Fruit fly (Drosophila melanogaster): ENCODE data around the gene Tmf.

Tmf gene

DNA sequence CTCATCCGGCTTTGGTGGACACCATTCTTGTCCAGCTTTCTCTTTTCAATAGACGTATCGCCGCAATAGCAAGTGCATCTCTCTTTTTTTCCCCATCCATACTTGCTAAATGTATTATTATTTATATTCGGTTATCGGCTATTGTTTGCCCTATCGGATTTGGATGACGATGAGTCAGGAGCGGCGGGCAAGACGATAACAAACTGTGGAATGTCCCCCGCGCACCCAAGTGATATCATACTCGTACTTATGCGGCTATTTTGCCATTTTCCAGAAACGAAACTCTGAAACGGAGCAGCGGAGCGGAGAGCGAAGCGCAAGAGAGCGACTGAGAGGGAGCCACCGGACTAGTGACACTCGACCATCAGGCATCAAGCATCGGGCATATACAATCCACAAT, 38.7 kb upstream of the Tmf start:
- TF ChIP-seq EcR (GFP tag; optimal IDR thresholded peaks at IDR 0.05): no peak
- TF ChIP-seq pan (optimal IDR thresholded peaks at IDR 0.05): no peak
- TF ChIP-seq usp (GFP tag; optimal IDR thresholded peaks at IDR 0.05): no peak
- no peak for TF ChIP-seq CG8478 (optimal IDR thresholded peaks at IDR 0.05)
- TF ChIP-seq psq (optimal IDR thresholded peaks at IDR 0.05): no peak
- TF ChIP-seq Dll (optimal IDR thresholded peaks at IDR 0.05): no peak

DNA sequence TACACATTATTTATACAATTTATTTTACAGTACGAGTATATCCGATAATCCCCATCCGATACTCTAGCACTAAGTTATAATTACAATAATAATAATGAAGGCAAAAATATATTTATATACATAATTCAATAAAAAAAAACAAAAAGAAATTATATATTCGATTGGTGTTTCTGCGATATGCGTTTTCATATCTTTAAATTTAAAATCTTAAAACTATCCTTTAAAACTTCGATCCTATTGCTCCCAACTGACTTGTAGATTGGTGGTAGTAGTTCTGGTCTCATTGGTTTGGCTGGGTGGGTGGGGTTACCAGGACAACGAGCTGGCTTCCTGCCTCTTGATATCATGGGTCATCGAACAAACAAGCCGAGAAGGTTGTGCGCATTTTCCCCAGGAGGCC, 30.5 kb upstream of the Tmf start, which contains the start of gene iav:
TSS of gene iav (plus strand) at position 301 of the 400 bp plus-strand sequence.
- TF ChIP-seq usp (GFP tag; optimal IDR thresholded peaks at IDR 0.05): no peak
- TF ChIP-seq pan (optimal IDR thresholded peaks at IDR 0.05): no peak
- no peak for TF ChIP-seq Dll (optimal IDR thresholded peaks at IDR 0.05)
- TF ChIP-seq CG8478 (optimal IDR thresholded peaks at IDR 0.05): no peak
- TF ChIP-seq psq (optimal IDR thresholded peaks at IDR 0.05): no peak
- no peak for TF ChIP-seq EcR (GFP tag; optimal IDR thresholded peaks at IDR 0.05)

DNA sequence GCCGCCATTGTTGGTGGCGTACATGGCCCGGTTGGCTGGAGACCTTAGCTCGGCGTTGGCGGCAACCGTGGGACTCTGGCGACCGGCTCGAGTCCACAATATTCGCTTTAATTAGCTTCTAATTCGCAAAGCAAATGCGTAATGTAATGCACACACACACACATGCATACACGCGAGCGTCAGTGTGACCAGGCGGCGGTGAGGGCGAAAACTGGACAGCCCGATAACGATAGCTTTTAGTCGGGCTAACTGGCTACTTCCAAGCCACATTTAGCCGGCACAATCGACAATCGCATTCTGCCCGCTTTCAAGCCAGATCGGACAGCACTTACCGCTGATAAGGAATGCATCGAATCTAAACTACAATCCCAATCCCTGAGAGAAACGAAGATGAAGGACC, 23.4 kb upstream of the Tmf start, which contains the start of the genes Nf-YC and xit:
TSS of gene Nf-YC (minus strand) at position 217 of the 400 bp plus-strand sequence.
TSS of gene xit (plus strand) at position 314 of the 400 bp plus-strand sequence.
- no peak for TF ChIP-seq usp (GFP tag; optimal IDR thresholded peaks at IDR 0.05)
- TF ChIP-seq EcR (GFP tag; optimal IDR thresholded peaks at IDR 0.05): no peak
- no peak for TF ChIP-seq Dll (optimal IDR thresholded peaks at IDR 0.05)
- no peak for TF ChIP-seq psq (optimal IDR thresholded peaks at IDR 0.05)
- no peak for TF ChIP-seq pan (optimal IDR thresholded peaks at IDR 0.05)
- no peak for TF ChIP-seq CG8478 (optimal IDR thresholded peaks at IDR 0.05)

DNA sequence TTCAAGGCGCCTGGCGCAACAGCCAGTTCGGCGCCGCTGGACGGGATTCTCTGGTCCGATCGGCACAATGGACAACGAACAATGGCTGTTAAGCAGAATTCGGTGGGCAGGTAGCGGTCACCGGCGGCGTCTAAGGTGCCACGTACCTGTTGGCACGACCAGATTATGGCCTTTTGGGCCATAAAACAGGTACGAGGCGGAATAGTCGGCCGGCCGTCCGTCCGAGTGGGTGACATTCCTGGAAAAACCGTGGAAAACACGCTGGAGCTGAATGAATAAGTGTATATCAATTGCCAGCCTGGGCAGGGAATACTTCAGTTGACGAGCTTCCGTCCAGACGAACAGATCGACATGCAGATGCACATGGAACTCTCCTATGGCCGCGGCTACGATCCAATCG, 21.2 kb upstream of the Tmf start, which contains the start of gene Atx-1:
TSS of gene Atx-1 (plus strand) at position 301 of the 400 bp plus-strand sequence.
- TF ChIP-seq Dll (optimal IDR thresholded peaks at IDR 0.05): no peak
- no peak for TF ChIP-seq usp (GFP tag; optimal IDR thresholded peaks at IDR 0.05)
- TF ChIP-seq pan (optimal IDR thresholded peaks at IDR 0.05): no peak
- no peak for TF ChIP-seq EcR (GFP tag; optimal IDR thresholded peaks at IDR 0.05)
- no peak for TF ChIP-seq psq (optimal IDR thresholded peaks at IDR 0.05)
- TF ChIP-seq CG8478 (optimal IDR thresholded peaks at IDR 0.05): no peak

DNA sequence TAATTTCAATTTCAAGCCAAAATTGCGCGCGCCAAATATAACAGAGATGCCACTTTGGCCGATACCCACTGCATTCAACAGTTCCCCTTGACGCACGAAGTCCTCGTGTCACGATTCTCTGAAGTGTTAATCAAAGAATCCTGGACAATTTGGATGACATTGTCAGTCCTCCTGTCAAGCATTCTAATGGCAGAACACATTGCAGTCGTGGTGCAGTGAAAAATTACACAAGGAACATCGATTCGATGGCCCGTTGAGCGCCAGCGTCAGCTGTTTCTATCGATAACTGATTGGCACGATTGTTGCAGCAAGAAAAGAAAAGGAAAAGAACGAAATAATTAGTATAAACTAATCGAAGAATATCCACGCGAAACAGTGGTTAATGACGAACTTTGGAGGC, 19.9 kb upstream of the Tmf start, which contains the start of gene nonC:
TSS of gene nonC (plus strand) at position 294 of the 400 bp plus-strand sequence.
- TF ChIP-seq Dll (optimal IDR thresholded peaks at IDR 0.05) (no peak), psq (optimal IDR thresholded peaks at IDR 0.05) (no peak), usp (GFP tag; optimal IDR thresholded peaks at IDR 0.05) (no peak), EcR (GFP tag; optimal IDR thresholded peaks at IDR 0.05) (no peak), CG8478 (optimal IDR thresholded peaks at IDR 0.05) (no peak), pan (optimal IDR thresholded peaks at IDR 0.05) (no peak)

DNA sequence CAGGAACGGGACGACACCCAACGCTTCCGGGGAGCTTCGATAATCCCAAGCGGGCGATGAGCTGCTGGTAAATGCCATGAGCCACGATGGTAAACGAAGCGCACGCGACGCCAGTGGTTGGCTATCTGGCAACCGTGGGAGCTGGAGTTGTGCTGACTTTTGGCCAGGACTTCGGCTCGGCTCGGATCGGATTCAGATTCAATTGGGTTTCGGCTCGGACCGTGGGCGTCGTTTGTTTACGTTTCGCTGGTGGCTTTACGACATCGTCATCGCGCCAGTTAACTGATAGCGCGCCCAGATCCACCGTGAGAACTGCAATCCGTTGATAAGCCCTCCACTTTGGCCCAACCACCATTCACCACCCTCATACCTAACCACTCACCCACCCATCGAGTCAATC, 11.6 kb upstream of the Tmf start, which contains the start of gene mAChR-C:
TSS of gene mAChR-C (minus strand) at position 101 of the 400 bp plus-strand sequence.
- TF ChIP-seq usp (GFP tag; optimal IDR thresholded peaks at IDR 0.05) (no peak), CG8478 (optimal IDR thresholded peaks at IDR 0.05) (no peak), psq (optimal IDR thresholded peaks at IDR 0.05) (no peak), pan (optimal IDR thresholded peaks at IDR 0.05) (no peak), Dll (optimal IDR thresholded peaks at IDR 0.05) (no peak), EcR (GFP tag; optimal IDR thresholded peaks at IDR 0.05) (no peak)

DNA sequence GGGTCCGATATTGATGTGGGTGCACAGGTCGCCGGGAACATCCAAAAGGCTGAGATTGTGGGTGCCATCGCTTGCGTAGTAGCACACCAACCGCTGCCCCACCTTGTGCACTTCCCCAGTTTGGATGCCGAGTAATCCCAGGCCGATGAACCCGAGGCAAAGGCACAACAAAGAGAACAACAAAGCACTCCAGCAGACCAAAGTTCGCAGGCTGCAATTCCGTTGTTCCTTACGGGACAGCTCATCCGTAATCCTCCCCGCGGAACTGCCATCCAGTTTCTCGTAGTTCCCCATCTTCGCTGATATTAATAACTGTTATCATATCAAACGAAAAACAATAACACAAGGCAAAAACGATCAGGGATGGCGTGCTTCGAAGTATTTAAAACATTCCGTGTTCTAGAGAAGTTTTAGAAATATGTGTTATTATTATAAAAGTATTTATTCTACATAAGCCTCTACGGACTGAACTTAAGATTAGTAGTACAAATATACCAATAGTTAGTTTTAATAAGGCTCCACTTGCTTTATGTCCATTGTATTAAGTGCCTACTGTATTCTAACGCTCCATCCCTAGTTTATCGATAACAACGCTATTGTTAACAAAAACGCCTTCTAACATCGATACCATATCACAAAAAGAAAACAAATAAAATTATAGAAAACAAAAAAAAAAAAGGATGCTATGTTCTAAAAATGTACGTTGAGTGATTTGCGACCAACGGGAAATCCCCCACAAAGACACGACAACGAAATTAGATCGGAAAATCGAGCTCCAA, 5.2 kb downstream of the Tmf start, which contains the start of the genes Cht11 and CG4558:
TSS of gene Cht11 (minus strand) at position 340 of the 779 bp plus-strand sequence.
TSS of gene CG4558 (plus strand) at position 593 of the 779 bp plus-strand sequence.
- TF ChIP-seq CG8478 (optimal IDR thresholded peaks at IDR 0.05) (no peak), pan (optimal IDR thresholded peaks at IDR 0.05) (no peak), psq (optimal IDR thresholded peaks at IDR 0.05) (no peak), usp (GFP tag; optimal IDR thresholded peaks at IDR 0.05) (no peak), EcR (GFP tag; optimal IDR thresholded peaks at IDR 0.05) (no peak), Dll (optimal IDR thresholded peaks at IDR 0.05) (no peak)

DNA sequence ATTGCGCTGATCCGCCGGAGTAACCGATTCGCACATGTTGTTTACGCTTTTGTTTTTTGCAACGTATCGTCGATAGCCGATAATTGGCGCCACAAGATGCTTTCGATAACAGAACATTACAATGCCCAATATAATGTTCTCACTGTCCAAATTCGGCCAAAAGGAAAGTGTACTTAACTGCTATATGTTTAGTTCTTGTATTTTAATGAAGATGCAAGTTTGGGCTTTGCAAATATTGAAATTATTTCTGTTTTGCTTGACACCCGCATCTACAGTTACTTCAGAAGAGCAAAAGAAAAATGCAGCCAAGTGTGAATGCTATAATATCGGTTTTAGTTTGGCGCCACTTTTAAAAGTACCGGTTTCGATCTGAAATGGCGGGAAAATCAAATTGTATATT, 8.4 kb downstream of the Tmf start:
- TF ChIP-seq usp (GFP tag; optimal IDR thresholded peaks at IDR 0.05) (no peak), pan (optimal IDR thresholded peaks at IDR 0.05) (no peak), EcR (GFP tag; optimal IDR thresholded peaks at IDR 0.05) (no peak), CG8478 (optimal IDR thresholded peaks at IDR 0.05) (no peak), psq (optimal IDR thresholded peaks at IDR 0.05) (no peak), Dll (optimal IDR thresholded peaks at IDR 0.05) (no peak)

DNA sequence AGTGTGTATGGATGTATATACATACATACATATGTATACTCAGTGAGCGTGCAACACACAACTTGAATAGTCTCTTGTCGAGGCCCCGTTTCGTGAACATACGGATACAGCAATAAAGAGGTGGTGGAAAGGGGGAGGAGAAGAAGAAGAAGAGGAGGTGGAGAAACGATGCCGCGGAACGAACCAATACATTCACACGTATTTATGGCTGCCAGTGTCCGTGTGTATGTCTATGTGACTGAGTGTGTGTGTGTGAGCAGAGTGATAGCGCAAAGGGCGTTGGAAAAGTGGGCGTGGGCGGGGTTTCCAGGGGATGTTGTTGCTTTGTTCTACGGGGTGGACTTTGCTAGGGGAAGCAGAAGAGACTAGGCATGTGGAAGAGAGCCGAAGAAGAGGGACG, 9.2 kb downstream of the Tmf start:
- TF ChIP-seq pan (optimal IDR thresholded peaks at IDR 0.05) (no peak), Dll (optimal IDR thresholded peaks at IDR 0.05) (no peak), psq (optimal IDR thresholded peaks at IDR 0.05) (no peak), usp (GFP tag; optimal IDR thresholded peaks at IDR 0.05) (no peak), CG8478 (optimal IDR thresholded peaks at IDR 0.05) (no peak), EcR (GFP tag; optimal IDR thresholded peaks at IDR 0.05) (no peak)

DNA sequence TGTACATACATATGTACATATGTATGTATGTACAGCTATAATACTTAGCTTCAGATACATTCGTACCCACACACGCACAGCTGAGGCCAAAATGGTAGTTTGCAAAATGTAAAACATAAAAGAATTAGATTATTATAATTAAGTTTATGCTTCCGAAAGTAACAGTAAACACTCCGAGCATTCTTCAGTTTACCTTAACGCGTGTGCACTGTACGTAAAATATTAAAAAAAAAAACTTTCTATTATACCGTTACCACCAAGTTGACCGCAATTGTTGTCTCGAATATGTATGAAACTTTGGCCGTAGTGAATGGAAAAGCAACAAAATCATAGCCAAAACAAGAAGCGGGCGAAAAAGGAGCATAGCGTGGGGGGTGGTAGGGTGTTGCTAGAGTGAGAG, 10.4 kb downstream of the Tmf start:
- TF ChIP-seq EcR (GFP tag; optimal IDR thresholded peaks at IDR 0.05) (no peak), CG8478 (optimal IDR thresholded peaks at IDR 0.05) (no peak)

DNA sequence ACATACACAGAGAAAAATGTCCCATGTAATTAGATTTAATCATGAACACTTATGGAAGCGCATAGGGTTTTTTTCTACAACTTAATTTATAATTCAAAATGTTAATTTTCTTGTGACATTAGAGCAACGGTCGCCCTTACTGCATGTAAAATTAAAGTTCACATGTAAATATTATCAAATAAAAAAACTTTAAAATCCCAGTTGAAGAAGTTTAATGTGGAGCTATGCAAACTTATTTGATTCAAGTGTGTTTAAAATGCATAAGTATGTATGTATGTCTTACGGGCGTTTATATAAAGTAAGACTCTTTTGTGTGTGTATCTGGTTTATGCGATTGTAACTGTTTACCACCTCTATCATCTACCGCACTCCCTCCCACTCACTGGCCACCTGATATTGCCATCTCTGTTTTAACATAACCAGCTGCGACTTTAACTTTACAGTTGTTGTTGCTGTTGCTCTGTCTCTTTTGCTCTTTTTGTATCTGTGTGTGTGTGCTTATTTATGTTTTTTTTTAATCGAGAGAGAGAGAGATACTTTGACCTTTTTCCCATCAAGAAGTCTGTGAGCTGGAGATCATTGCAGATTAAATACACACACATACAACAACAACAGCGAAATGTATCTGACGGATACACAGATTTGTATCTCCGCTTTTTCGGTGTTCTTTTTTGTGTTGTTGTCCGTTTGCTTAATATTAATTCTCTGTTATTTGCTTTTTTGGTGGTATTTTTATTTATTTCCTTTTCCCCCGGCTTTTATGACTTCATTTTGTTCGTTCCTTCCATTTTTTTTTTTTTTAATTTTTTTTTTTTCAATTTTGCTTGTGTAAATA, 11.4 kb downstream of the Tmf start:
- no peak for TF ChIP-seq pan (optimal IDR thresholded peaks at IDR 0.05)
- no peak for TF ChIP-seq CG8478 (optimal IDR thresholded peaks at IDR 0.05)
